Fruit fly (Drosophila melanogaster): Measurements from ENCODE around the gene CG42591.

- TF ChIP-seq EcR (GFP tag; optimal IDR thresholded peaks at IDR 0.05) (no peak), pan (optimal IDR thresholded peaks at IDR 0.05) (no peak), Dll (optimal IDR thresholded peaks at IDR 0.05) (no peak), usp (GFP tag; optimal IDR thresholded peaks at IDR 0.05) (no peak), psq (optimal IDR thresholded peaks at IDR 0.05) (no peak), CG8478 (optimal IDR thresholded peaks at IDR 0.05) (no peak)
Measured at dm6 chr3L:8073872-8074271, 4.1 kb upstream of the CG42591 start.
